Worm (Caenorhabditis elegans): ENCODE results near the gene C26H9A.4.

DNA sequence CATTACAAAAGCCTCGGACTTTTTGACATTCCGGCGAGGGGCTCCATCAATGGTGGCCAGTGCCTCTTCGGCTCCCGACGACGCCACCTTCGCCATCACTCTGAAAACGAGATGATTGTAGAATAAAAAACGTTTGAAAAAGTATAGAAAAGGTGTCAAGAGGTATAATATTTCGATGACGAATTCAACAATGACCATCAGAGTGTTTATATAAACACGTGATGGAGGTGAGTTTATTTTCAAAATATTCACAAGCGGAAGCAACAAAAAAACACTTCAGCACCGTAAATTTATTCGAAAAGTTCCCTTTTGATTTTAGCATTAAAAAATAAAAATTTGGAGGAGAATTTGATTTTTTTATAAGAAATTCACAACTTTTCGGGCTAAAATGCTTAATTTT lies 38.6 kb upstream of the C26H9A.4 start, which contains the start of gene efa-6:
- TF ChIP-seq che-1 (tag; optimal IDR thresholded peaks at IDR 0.05) (no peak), hlh-8 (tag; optimal IDR thresholded peaks at IDR 0.05) (no peak)
